Worm (Caenorhabditis elegans) whole organism, L4 larva: ENCODE data around the gene anmt-3.

ENCODE experiments used
- aly-2 ChIP-seq: sonication (generic microtip); optimal IDR thresholded peaks from 2 replicates; lab custom pipeline; 2018; ENCODE audit warnings: missing biosample characterization, missing genetic modification characterization
- ceh-82 ChIP-seq: sonication (generic microtip); optimal IDR thresholded peaks from 2 replicates; lab custom pipeline; 2017; ENCODE audit warnings: missing biosample characterization, missing genetic modification characterization

DNA sequence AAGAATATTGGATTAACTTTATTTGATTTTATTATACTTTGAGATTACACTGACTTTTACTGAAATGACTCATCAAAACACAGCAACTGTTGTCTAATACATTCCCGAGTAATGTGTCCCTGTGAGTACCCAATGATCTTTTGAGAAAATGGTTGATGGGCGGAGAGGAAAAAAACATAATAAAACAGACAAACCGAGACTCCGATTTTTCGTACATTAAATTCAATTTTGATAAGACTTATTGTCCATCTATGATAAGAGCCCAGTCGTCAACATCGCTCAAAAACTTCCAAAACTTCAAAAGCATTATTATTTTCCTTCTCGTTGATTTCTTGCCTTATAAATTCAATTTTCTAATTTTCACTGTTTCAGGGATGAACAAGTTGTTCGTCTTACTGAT, 7.3 kb downstream of the anmt-3 start, which contains the start of gene ttr-46:
- TF ChIP-seq aly-2 (tag; lab: Kevin White, UChicago) (no peak), ceh-82 (no peak)
